Worm (Caenorhabditis elegans) whole organism, L4 larva: ENCODE data around the gene srt-7.

ENCODE experiments used
- R02D3.7 ChIP-seq: fragments of 150-350 bp; sonication (generic microtip); optimal IDR thresholded peaks from 3 replicates; lab custom pipeline; 2014; ENCODE audit warnings: missing biosample characterization, missing genetic modification characterization
- ama-1 ChIP-seq: fragments of 150-350 bp; optimal IDR thresholded peaks from 2 replicates; lab custom pipeline; 2014; ENCODE audit warnings: inconsistent platforms, mixed read lengths
- cey-2 ChIP-seq: sonication (generic microtip); optimal IDR thresholded peaks from 3 replicates; lab custom pipeline; 2017; ENCODE audit warnings: missing genetic modification characterization, mild to moderate bottlenecking, missing compliant biosample characterization, antibody characterized with exemption, borderline replicate concordance; ENCODE audit not compliant: insufficient read depth
- fkh-10 ChIP-seq: fragments of 150-350 bp; optimal IDR thresholded peaks from 2 replicates; lab custom pipeline; 2014; ENCODE audit warnings: missing biosample characterization, missing genetic modification reagents, missing genetic modification characterization
- hif-1 ChIP-seq, 2 experiments: sonication (generic microtip); optimal IDR thresholded peaks; 2 replicates each; lab custom pipeline; 2016 to 2017; ENCODE audit warnings: missing compliant biosample characterization in 2 of 2, missing genetic modification characterization in 2 of 2, missing genetic modification reagents in 2 of 2, missing genotype in 2 of 2, mild to moderate bottlenecking in 1 of 2
- hlh-11 ChIP-seq: fragments of 200-800 bp; sonication (Bioruptor generic); optimal IDR thresholded peaks from 2 replicates; lab custom pipeline; 2018; ENCODE audit warnings: mild to moderate bottlenecking, missing genetic modification characterization, missing compliant biosample characterization
- lin-38 ChIP-seq: fragments of 200-800 bp; sonication (Bioruptor generic); IDR thresholded peaks from 2 replicates; pipeline ENCODE4 v1.3.6; 2022; ENCODE audit warnings: missing genetic modification reagents, missing genetic modification characterization, missing compliant biosample characterization
- nhr-28 ChIP-seq: fragments of 150-350 bp; optimal IDR thresholded peaks from 2 replicates; lab custom pipeline; 2014; ENCODE audit warnings: missing biosample characterization, missing genetic modification characterization
- nhr-76 ChIP-seq: fragments of 150-350 bp; optimal IDR thresholded peaks from 2 replicates; lab custom pipeline; 2014; ENCODE audit warnings: missing biosample characterization, missing genetic modification characterization
- nhr-77 ChIP-seq: fragments of 150-350 bp; optimal IDR thresholded peaks from 2 replicates; lab custom pipeline; 2014; ENCODE audit warnings: missing biosample characterization, missing genetic modification characterization
- pha-4 ChIP-seq, 2 experiments: fragments of 150-350 bp in 1 of 2; fragments of 200-800 bp in 1 of 2; sonication (Bioruptor generic) in 1 of 2; IDR thresholded peaks in 1 of 2; optimal IDR thresholded peaks in 1 of 2; 2 replicates each; pipeline versions ENCODE4 v1.3.6 to Lab custom; 2014 to 2022; ENCODE audit warnings: missing genetic modification characterization in 2 of 2, missing genetic modification reagents in 2 of 2, missing biosample characterization in 1 of 2, missing compliant biosample characterization in 1 of 2
- snpc-4 ChIP-seq: fragments of 150-350 bp; optimal IDR thresholded peaks from 2 replicates; lab custom pipeline; 2014; ENCODE audit warnings: missing biosample characterization, missing genetic modification characterization
- ztf-11 ChIP-seq: fragments of 150-350 bp; optimal IDR thresholded peaks from 2 replicates; lab custom pipeline; 2014; ENCODE audit warnings: missing biosample characterization, missing genetic modification characterization

DNA sequence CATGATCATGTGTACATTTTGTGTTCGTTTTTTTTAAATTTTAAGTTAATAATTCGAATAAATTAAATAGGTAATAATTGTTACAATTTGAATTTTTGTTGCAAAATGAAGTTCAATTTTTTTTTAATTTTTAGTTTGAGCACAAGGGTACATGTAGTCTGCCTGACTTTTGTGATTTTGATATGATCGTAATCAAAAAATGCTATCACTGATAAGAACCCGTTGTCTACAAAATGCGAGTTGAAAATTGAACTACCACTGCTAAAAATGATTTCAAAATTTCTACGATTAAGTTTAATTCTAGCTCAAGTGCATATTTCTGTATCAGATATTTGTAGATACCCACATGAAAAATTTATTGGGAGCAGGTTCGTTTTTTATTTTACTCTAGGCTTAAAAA, 36.6 kb downstream of the srt-7 start, which contains the start of gene clec-210:
- TF ChIP-seq lin-38 (GFP tag; lab: Robert Waterston, UW) (no peak), fkh-10 (GFP tag; lab: Kevin White, UChicago) (no peak), snpc-4 (tag; lab: Kevin White, UChicago) (no peak), hlh-11 (tag; lab: Kevin White, UChicago) (no peak), nhr-76 (tag; lab: Kevin White, UChicago) (no peak), pha-4 (GFP tag; IDR thresholded peaks at IDR 0.05; lab: Robert Waterston, UW) (no peak), pha-4 (tag; optimal IDR thresholded peaks at IDR 0.05; lab: Kevin White, UChicago) (no peak), cey-2 (tag; lab: Kevin White, UChicago) (no peak), nhr-77 (tag; lab: Kevin White, UChicago) (no peak), hif-1 (tag; optimal IDR thresholded peaks at IDR 0.05; lab: Kevin White, UChicago) (no peak), nhr-28 (tag; lab: Kevin White, UChicago) (peak; percentile 92), ztf-11 (tag; lab: Kevin White, UChicago) (no peak), ama-1 (lab: Kevin White, UChicago) (no peak), R02D3.7 (no peak)
